Worm (Caenorhabditis elegans): ENCODE results near the gene srbc-54.

DNA sequence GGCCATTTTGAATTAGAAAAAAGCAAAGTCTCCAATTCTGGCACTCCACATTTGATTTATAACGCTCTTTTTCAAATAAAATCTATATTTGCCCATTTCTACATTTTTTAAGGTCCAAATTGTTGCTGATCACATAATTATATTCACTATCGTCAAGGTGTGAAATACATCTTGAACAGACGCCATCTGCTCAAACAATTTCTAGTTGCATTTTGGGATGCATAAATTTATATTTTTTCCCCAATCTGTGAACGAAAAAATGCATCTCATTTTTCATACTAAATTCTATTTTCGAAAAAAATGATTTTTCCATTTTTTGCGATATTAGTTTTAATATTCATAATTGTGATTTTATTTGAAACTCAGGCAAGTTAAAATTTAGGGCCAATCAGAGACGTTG lies 40.3 kb downstream of the srbc-54 start, which contains the start of gene T26E4.7:
- TF ChIP-seq W03F9.2 (tag; optimal IDR thresholded peaks at IDR 0.05): no peak
- TF ChIP-seq dao-5 (tag; optimal IDR thresholded peaks at IDR 0.05): no peak
- no peak for TF ChIP-seq him-1 (tag; optimal IDR thresholded peaks at IDR 0.05)
